Worm (Caenorhabditis elegans): ENCODE data around the gene npr-22.

- TF ChIP-seq tbx-8 (GFP tag; optimal IDR thresholded peaks at IDR 0.05) (no peak), lin-13 (tag; optimal IDR thresholded peaks at IDR 0.05) (no peak), ztf-11 (tag; optimal IDR thresholded peaks at IDR 0.05) (no peak), cnd-1 (tag; optimal IDR thresholded peaks at IDR 0.05) (no peak), unc-39 (tag; optimal IDR thresholded peaks at IDR 0.05) (no peak), bed-3 (GFP tag; optimal IDR thresholded peaks at IDR 0.05) (no peak), nhr-28 (tag; optimal IDR thresholded peaks at IDR 0.05) (no peak), mab-5 (tag; optimal IDR thresholded peaks at IDR 0.05) (no peak), elt-3 (tag; optimal IDR thresholded peaks at IDR 0.05) (no peak)
Observed at ce11 chrIV:8608204-8608603, 49.0 kb downstream of the npr-22 start.
